Worm (Caenorhabditis elegans): Measurements from ENCODE around the gene nhr-95.

ce11 chrV:19036061-19036460 is 46.4 kb downstream of the nhr-95 start:
- TF ChIP-seq ceh-9 (tag; optimal IDR thresholded peaks at IDR 0.05) (no peak), ceh-48 (tag; optimal IDR thresholded peaks at IDR 0.05) (peak; percentile 37)

All from whole organism, late embryonic.